Worm (Caenorhabditis elegans) whole organism, L3 larva: ENCODE data around the gene M28.8.
A peak's percentile ranks its signal among the peaks of the same experiment; 100 is the strongest.

Experiments
- R02D3.7 ChIP-seq: fragments of 150-350 bp; optimal IDR thresholded peaks from 2 replicates; lab custom pipeline; 2014; ENCODE audit warnings: missing biosample characterization, missing genetic modification characterization
- aly-2 ChIP-seq: fragments of 150-350 bp; optimal IDR thresholded peaks from 2 replicates; lab custom pipeline; 2014; ENCODE audit warnings: missing biosample characterization, missing genetic modification characterization
- ama-1 ChIP-seq: fragments of 150-350 bp; optimal IDR thresholded peaks from 2 replicates; lab custom pipeline; 2018
- ceh-16 ChIP-seq: sonication (generic microtip); optimal IDR thresholded peaks from 2 replicates; lab custom pipeline; 2017; ENCODE audit warnings: missing biosample characterization, missing genetic modification characterization
- ceh-28 ChIP-seq: fragments of 150-350 bp; optimal IDR thresholded peaks from 2 replicates; lab custom pipeline; 2014; ENCODE audit warnings: missing biosample characterization, missing genetic modification reagents, missing genetic modification characterization
- ceh-9 ChIP-seq: sonication (generic microtip); optimal IDR thresholded peaks from 2 replicates; lab custom pipeline; 2018; ENCODE audit warnings: missing biosample characterization, missing genetic modification characterization
- daf-12 ChIP-seq: fragments of 150-350 bp; optimal IDR thresholded peaks from 2 replicates; lab custom pipeline; 2014; ENCODE audit warnings: missing biosample characterization, missing genetic modification reagents, missing genetic modification characterization
- egl-27 ChIP-seq: sonication (generic microtip); optimal IDR thresholded peaks from 4 replicates; lab custom pipeline; 2017; ENCODE audit warnings: missing biosample characterization, missing genetic modification reagents, missing genetic modification characterization
- egl-5 ChIP-seq: fragments of 150-350 bp; optimal IDR thresholded peaks from 2 replicates; lab custom pipeline; 2017; ENCODE audit warnings: missing biosample characterization, missing genetic modification reagents, missing genetic modification characterization, inconsistent platforms
- elt-1 ChIP-seq: fragments of 150-350 bp; optimal IDR thresholded peaks from 2 replicates; lab custom pipeline; 2014; ENCODE audit warnings: missing biosample characterization, missing genetic modification characterization
- elt-2 ChIP-seq: sonication (generic microtip); optimal IDR thresholded peaks from 2 replicates; lab custom pipeline; 2016; ENCODE audit warnings: missing genetic modification reagents, mild to moderate bottlenecking, missing genetic modification characterization, missing compliant biosample characterization
- elt-3 ChIP-seq, 3 experiments: fragments of 150-350 bp in 1 of 3; sonication (generic microtip) in 2 of 3; optimal IDR thresholded peaks; 2 replicates in 2 of 3; 4 replicates in 1 of 3; lab custom pipeline; 2014 to 2017; ENCODE audit warnings: missing biosample characterization in 3 of 3, missing genetic modification characterization in 3 of 3
- eor-1 ChIP-seq, 2 experiments: fragments of 150-350 bp; optimal IDR thresholded peaks; 2 replicates each; lab custom pipeline; 2014 to 2018; ENCODE audit warnings: missing biosample characterization in 2 of 2, missing genetic modification characterization in 2 of 2
- fkh-10 ChIP-seq: sonication (generic microtip); optimal IDR thresholded peaks from 2 replicates; lab custom pipeline; 2017; ENCODE audit warnings: missing biosample characterization, missing genetic modification reagents, missing genetic modification characterization
- fos-1 ChIP-seq: fragments of 150-350 bp; optimal IDR thresholded peaks from 2 replicates; lab custom pipeline; 2014; ENCODE audit warnings: missing biosample characterization, missing genetic modification characterization
- jun-1 ChIP-seq: fragments of 150-350 bp; optimal IDR thresholded peaks from 2 replicates; lab custom pipeline; 2014; ENCODE audit warnings: missing biosample characterization, missing genetic modification reagents, missing genetic modification characterization
- lin-39 ChIP-seq: fragments of 150-350 bp; optimal IDR thresholded peaks from 2 replicates; lab custom pipeline; 2018; ENCODE audit warnings: missing biosample characterization, missing genetic modification reagents, missing genetic modification characterization
- lsy-12 ChIP-seq: sonication (generic microtip); optimal IDR thresholded peaks from 2 replicates; lab custom pipeline; 2016; ENCODE audit warnings: mild to moderate bottlenecking, missing genetic modification characterization, missing compliant biosample characterization
- mdl-1 ChIP-seq: fragments of 150-350 bp; optimal IDR thresholded peaks from 2 replicates; lab custom pipeline; 2014; ENCODE audit warnings: missing biosample characterization, missing genetic modification characterization
- mml-1 ChIP-seq: fragments of 150-350 bp; sonication (generic microtip); optimal IDR thresholded peaks from 3 replicates; lab custom pipeline; 2014; ENCODE audit warnings: missing biosample characterization, missing genetic modification characterization
- nhr-12 ChIP-seq: fragments of 150-350 bp; optimal IDR thresholded peaks from 2 replicates; lab custom pipeline; 2014; ENCODE audit warnings: missing biosample characterization, missing genetic modification characterization
- nhr-23 ChIP-seq: fragments of 150-350 bp; optimal IDR thresholded peaks from 2 replicates; lab custom pipeline; 2014; ENCODE audit warnings: missing biosample characterization, missing genetic modification reagents, missing genetic modification characterization
- nhr-25 ChIP-seq: sonication (generic microtip); optimal IDR thresholded peaks from 2 replicates; lab custom pipeline; 2017; ENCODE audit warnings: missing biosample characterization, missing genetic modification characterization
- nhr-28 ChIP-seq: fragments of 150-350 bp; optimal IDR thresholded peaks from 2 replicates; lab custom pipeline; 2014; ENCODE audit warnings: missing biosample characterization, missing genetic modification characterization
- nhr-43 ChIP-seq: sonication (generic microtip); optimal IDR thresholded peaks from 2 replicates; lab custom pipeline; 2016; ENCODE audit warnings: mild to moderate bottlenecking, missing genetic modification characterization, missing compliant biosample characterization; ENCODE audit not compliant: poor library complexity, severe bottlenecking
- nhr-67 ChIP-seq: fragments of 150-350 bp; optimal IDR thresholded peaks from 2 replicates; lab custom pipeline; 2014; ENCODE audit warnings: missing biosample characterization, missing genetic modification characterization
- nhr-76 ChIP-seq: fragments of 150-350 bp; sonication (generic microtip); optimal IDR thresholded peaks from 5 replicates; lab custom pipeline; 2014; ENCODE audit warnings: missing biosample characterization, missing genetic modification characterization
- nhr-77 ChIP-seq: fragments of 150-350 bp; optimal IDR thresholded peaks from 2 replicates; lab custom pipeline; 2014; ENCODE audit warnings: missing biosample characterization, missing genetic modification characterization
- pha-4 ChIP-seq: fragments of 150-350 bp; optimal IDR thresholded peaks from 2 replicates; lab custom pipeline; 2014; ENCODE audit warnings: missing biosample characterization, missing genetic modification reagents, missing genetic modification characterization
- pqm-1 ChIP-seq: fragments of 150-350 bp; optimal IDR thresholded peaks from 2 replicates; lab custom pipeline; 2017; ENCODE audit warnings: missing biosample characterization, missing genetic modification characterization, inconsistent platforms
- skn-1 ChIP-seq: fragments of 150-350 bp; optimal IDR thresholded peaks from 2 replicates; lab custom pipeline; 2014; ENCODE audit warnings: missing biosample characterization, missing genetic modification characterization
- unc-39 ChIP-seq: sonication (generic microtip); optimal IDR thresholded peaks from 4 replicates; lab custom pipeline; 2017; ENCODE audit warnings: missing biosample characterization, missing genetic modification characterization
- zag-1 ChIP-seq: fragments of 150-350 bp; optimal IDR thresholded peaks from 2 replicates; lab custom pipeline; 2014; ENCODE audit warnings: missing biosample characterization, missing genetic modification characterization
- ztf-11 ChIP-seq: fragments of 150-350 bp; optimal IDR thresholded peaks from 2 replicates; lab custom pipeline; 2014; ENCODE audit warnings: missing biosample characterization, missing genetic modification characterization
- ztf-4 ChIP-seq: fragments of 150-350 bp; optimal IDR thresholded peaks from 2 replicates; lab custom pipeline; 2014; ENCODE audit warnings: missing biosample characterization, missing genetic modification characterization

M28.8 gene

ce11 chrII:10587742-10588141 is 40.3 kb upstream of the M28.8 start, which contains the start of gene crn-3:
Gene crn-3, plus strand, starts transcription at chrII:10588042.
- TF ChIP-seq nhr-77 (no peak), nhr-12 (tag; lab: Kevin White, UChicago) (no peak), egl-27 (tag; lab: Kevin White, UChicago) (no peak), aly-2 (tag; lab: Kevin White, UChicago) (no peak), nhr-25 (no peak), ama-1 (lab: Kevin White, UChicago) (no peak), fos-1 (tag; lab: Kevin White, UChicago) (no peak), ztf-4 (tag; lab: Kevin White, UChicago) (no peak), daf-12 (tag; lab: Kevin White, UChicago) (no peak), nhr-76 (no peak), nhr-43 (no peak), elt-1 (no peak)

ce11 chrII:10592452-10592851 is 35.6 kb upstream of the M28.8 start, which contains the start of gene crn-5:
Gene crn-5, plus strand, starts transcription at chrII:10592752.
- no peak for TF ChIP-seq nhr-28 (tag; lab: Kevin White, UChicago)
- TF ChIP-seq daf-12 (tag; lab: Kevin White, UChicago) = no peak
- no peak for TF ChIP-seq nhr-76
- TF ChIP-seq nhr-43 = no peak
- TF ChIP-seq fkh-10 (GFP tag; lab: Kevin White, UChicago) = no peak
- TF ChIP-seq R02D3.7 (tag; lab: Kevin White, UChicago) = no peak
- TF ChIP-seq ceh-28 = no peak
- TF ChIP-seq elt-3 (tag; optimal IDR thresholded peaks at IDR 0.05; lab: Kevin White, UChicago) = no peak
- no peak for TF ChIP-seq ztf-11 (tag; lab: Kevin White, UChicago)
- no peak for TF ChIP-seq eor-1 (tag; optimal IDR thresholded peaks at IDR 0.05; lab: Kevin White, UChicago)
- no peak for TF ChIP-seq nhr-77
- no peak for TF ChIP-seq lsy-12 (tag; lab: Kevin White, UChicago)
- TF ChIP-seq ceh-16 = no peak
- no peak for TF ChIP-seq elt-1
- TF ChIP-seq skn-1 (tag; lab: Kevin White, UChicago) = no peak
- no peak for TF ChIP-seq nhr-12 (tag; lab: Kevin White, UChicago)

ce11 chrII:10594312-10594711 is 33.8 kb upstream of the M28.8 start:
- no peak for TF ChIP-seq nhr-28 (tag; lab: Kevin White, UChicago)
- no peak for TF ChIP-seq nhr-25
- no peak for TF ChIP-seq eor-1 (tag; optimal IDR thresholded peaks at IDR 0.05; lab: Kevin White, UChicago)
- no peak for TF ChIP-seq ceh-16
- no peak for TF ChIP-seq ceh-28
- TF ChIP-seq aly-2 (tag; lab: Kevin White, UChicago) = no peak
- TF ChIP-seq elt-1 = no peak
- TF ChIP-seq egl-27 (tag; lab: Kevin White, UChicago) = no peak
- no peak for TF ChIP-seq nhr-77
- TF ChIP-seq nhr-43 = no peak
- TF ChIP-seq jun-1 = no peak
- no peak for TF ChIP-seq unc-39 (tag; lab: Kevin White, UChicago)
- TF ChIP-seq nhr-23 (tag; lab: Kevin White, UChicago) = no peak
- TF ChIP-seq nhr-67 (tag; lab: Kevin White, UChicago) = no peak
- no peak for TF ChIP-seq nhr-76

- TF ChIP-seq elt-2 (tag; lab: Kevin White, UChicago) (peak; percentile 92), ceh-9 (tag; lab: Kevin White, UChicago) (no peak), pqm-1 (tag; lab: Kevin White, UChicago) (peak; percentile 70), pha-4 (tag; lab: Kevin White, UChicago) (peak; percentile 33)
- TF ChIP-seq, all 47 proteins: peak for 3
Observed at ce11 chrII:10594758-10595157, 33.3 kb upstream of the M28.8 start, which contains the start of gene C14A4.6. Gene C14A4.6, minus strand, starts transcription at chrII:10594776.

- no peak for TF ChIP-seq egl-5 (tag; lab: Kevin White, UChicago)
- peak; percentile 16 for TF ChIP-seq elt-2 (tag; lab: Kevin White, UChicago)
Observed at ce11 chrII:10596462-10596861, 31.6 kb upstream of the M28.8 start, which contains the start of gene C14A4.7. Gene C14A4.7, minus strand, starts transcription at chrII:10596562.

ce11 chrII:10598039-10598438 is 30.0 kb upstream of the M28.8 start, which contains the start of gene C14A4.8:
Gene C14A4.8, minus strand, starts transcription at chrII:10598139.
- no peak for TF ChIP-seq lin-39 (tag; lab: Kevin White, UChicago)
- TF ChIP-seq pqm-1 (tag; lab: Kevin White, UChicago) = no peak
- no peak for TF ChIP-seq daf-12 (tag; lab: Kevin White, UChicago)
- TF ChIP-seq ztf-11 (tag; lab: Kevin White, UChicago) = no peak
- TF ChIP-seq mdl-1 (tag; lab: Kevin White, UChicago) = no peak
- no peak for TF ChIP-seq jun-1
- TF ChIP-seq zag-1 (tag; lab: Kevin White, UChicago) = no peak
- TF ChIP-seq nhr-77 = no peak
- TF ChIP-seq nhr-67 (tag; lab: Kevin White, UChicago) = no peak
- no peak for TF ChIP-seq fos-1 (tag; lab: Kevin White, UChicago)
- no peak for TF ChIP-seq mml-1 (tag; lab: Kevin White, UChicago)
- no peak for TF ChIP-seq eor-1 (tag; optimal IDR thresholded peaks at IDR 0.05; lab: Kevin White, UChicago)
- TF ChIP-seq ceh-28 = no peak
- no peak for TF ChIP-seq nhr-25
- TF ChIP-seq ztf-4 (tag; lab: Kevin White, UChicago) = no peak
- TF ChIP-seq, all 47 proteins: peak for 0
